Worm (Caenorhabditis elegans) whole organism, young adult: Measurements from ENCODE around the gene srd-28.

ENCODE experiments used
- B0261.1 ChIP-seq: sonication (generic microtip); optimal IDR thresholded peaks from 2 replicates; lab custom pipeline; 2016; ENCODE audit warnings: mild to moderate bottlenecking, missing genetic modification characterization, moderate library complexity, missing compliant biosample characterization
- C06A6.2 ChIP-seq: fragments of 200-800 bp; sonication (Bioruptor generic); conservative IDR thresholded peaks from 2 replicates; pipeline ENCODE4 v1.3.6; 2022; ENCODE audit warnings: missing genetic modification characterization, missing compliant biosample characterization
- F39B2.1 ChIP-seq: fragments of 200-800 bp; sonication (Bioruptor generic); IDR thresholded peaks from 2 replicates; pipeline ENCODE4 v1.3.6; 2022; ENCODE audit warnings: missing genetic modification reagents, missing genetic modification characterization, missing compliant biosample characterization
- F52B5.7 ChIP-seq: sonication (generic microtip); optimal IDR thresholded peaks from 2 replicates; lab custom pipeline; 2016; ENCODE audit warnings: mild to moderate bottlenecking, missing genetic modification characterization, missing compliant biosample characterization
- Y53F4B.3 ChIP-seq: fragments of 200-800 bp; sonication (Bioruptor generic); IDR thresholded peaks from 2 replicates; pipeline ENCODE4 v1.3.6; 2022; ENCODE audit warnings: missing genetic modification reagents, missing genetic modification characterization, missing compliant biosample characterization
- Y67H2A.10 ChIP-seq: fragments of 200-800 bp; sonication (Bioruptor generic); conservative IDR thresholded peaks from 2 replicates; pipeline ENCODE4 v1.3.6; 2022; ENCODE audit warnings: missing genetic modification reagents, missing genetic modification characterization, missing compliant biosample characterization
- attf-3 ChIP-seq: fragments of 200-800 bp; sonication (Bioruptor generic); conservative IDR thresholded peaks from 2 replicates; pipeline ENCODE4 v1.3.6; 2022; ENCODE audit warnings: missing genetic modification reagents, missing genetic modification characterization, missing compliant biosample characterization
- attf-6 ChIP-seq: fragments of 200-800 bp; sonication (Bioruptor generic); IDR thresholded peaks from 2 replicates; pipeline ENCODE4 v1.3.6; 2022; ENCODE audit warnings: missing genetic modification reagents, missing genetic modification characterization, missing compliant biosample characterization
- bed-1 ChIP-seq: fragments of 200-800 bp; sonication (Bioruptor generic); IDR thresholded peaks from 2 replicates; pipeline ENCODE4 v1.3.6; 2022; ENCODE audit warnings: missing genetic modification reagents, missing genetic modification characterization, missing compliant biosample characterization
- cebp-1 ChIP-seq, 2 experiments: fragments of 200-800 bp in 1 of 2; sonication (Bioruptor generic) in 1 of 2; sonication (generic microtip) in 1 of 2; IDR thresholded peaks in 1 of 2; optimal IDR thresholded peaks in 1 of 2; 2 replicates each; pipeline versions ENCODE4 v1.3.6 to Lab custom; 2017 to 2022; ENCODE audit warnings: missing compliant biosample characterization in 2 of 2, missing genetic modification characterization in 2 of 2, mild to moderate bottlenecking in 1 of 2, missing genetic modification reagents in 1 of 2, moderate library complexity in 1 of 2
- ceh-100 ChIP-seq: fragments of 200-800 bp; sonication (Bioruptor generic); IDR thresholded peaks from 2 replicates; pipeline ENCODE4 v1.3.6; 2022; ENCODE audit warnings: missing genetic modification reagents, missing genetic modification characterization, missing compliant biosample characterization
- ceh-27 ChIP-seq: fragments of 200-800 bp; sonication (Bioruptor generic); optimal IDR thresholded peaks from 2 replicates; lab custom pipeline; 2018; ENCODE audit warnings: mild to moderate bottlenecking, missing genetic modification characterization, moderate library complexity, missing compliant biosample characterization
- die-1 ChIP-seq: sonication (generic microtip); optimal IDR thresholded peaks from 2 replicates; lab custom pipeline; 2016; ENCODE audit warnings: missing genotype, mild to moderate bottlenecking, missing genetic modification characterization, missing compliant biosample characterization
- egl-18 ChIP-seq: fragments of 200-800 bp; sonication (Bioruptor generic); IDR thresholded peaks from 2 replicates; pipeline ENCODE4 v1.3.6; 2022; ENCODE audit warnings: missing genetic modification reagents, missing genetic modification characterization, missing compliant biosample characterization
- ekl-4 ChIP-seq: fragments of 200-800 bp; sonication (Bioruptor generic); IDR thresholded peaks from 2 replicates; pipeline ENCODE4 v1.3.6; 2022; ENCODE audit warnings: missing genetic modification reagents, missing genetic modification characterization, missing compliant biosample characterization
- him-1 ChIP-seq: sonication (generic microtip); optimal IDR thresholded peaks from 2 replicates; lab custom pipeline; 2016; ENCODE audit warnings: missing genotype, missing genetic modification reagents, missing genetic modification characterization, missing compliant biosample characterization
- hrde-1 ChIP-seq: sonication (generic microtip); optimal IDR thresholded peaks from 2 replicates; lab custom pipeline; 2016; ENCODE audit warnings: missing genetic modification characterization, mild to moderate bottlenecking, missing compliant biosample characterization, moderate library complexity, missing genotype, missing genetic modification reagents, borderline replicate concordance
- hsf-1 ChIP-seq: fragments of 200-800 bp; sonication (Bioruptor generic); IDR thresholded peaks from 2 replicates; pipeline ENCODE4 v1.3.6; 2022; ENCODE audit warnings: missing genetic modification reagents, missing genetic modification characterization, missing compliant biosample characterization
- lin-54 ChIP-seq: fragments of 200-800 bp; sonication (Bioruptor generic); optimal IDR thresholded peaks from 2 replicates; lab custom pipeline; 2018; ENCODE audit warnings: mild to moderate bottlenecking, missing genetic modification characterization, missing compliant biosample characterization
- madf-10 ChIP-seq: sonication (generic microtip); optimal IDR thresholded peaks from 2 replicates; lab custom pipeline; 2016; ENCODE audit warnings: mild to moderate bottlenecking, missing genetic modification characterization, missing compliant biosample characterization
- madf-8 ChIP-seq: fragments of 200-800 bp; sonication (Bioruptor generic); conservative IDR thresholded peaks from 2 replicates; pipeline ENCODE4 v1.3.6; 2022; ENCODE audit warnings: missing genetic modification reagents, missing genetic modification characterization, missing compliant biosample characterization
- nhr-179 ChIP-seq: sonication (generic microtip); optimal IDR thresholded peaks from 2 replicates; lab custom pipeline; 2016; ENCODE audit warnings: mild to moderate bottlenecking, missing genetic modification characterization, missing compliant biosample characterization
- nhr-27 ChIP-seq: fragments of 200-800 bp; sonication (Bioruptor generic); optimal IDR thresholded peaks from 2 replicates; lab custom pipeline; 2018; ENCODE audit warnings: mild to moderate bottlenecking, missing genetic modification characterization, moderate library complexity, missing compliant biosample characterization
- nhr-80 ChIP-seq: sonication (generic microtip); optimal IDR thresholded peaks from 2 replicates; lab custom pipeline; 2016; ENCODE audit warnings: missing genetic modification characterization, missing compliant biosample characterization
- snpc-1.1 ChIP-seq: sonication (generic microtip); optimal IDR thresholded peaks from 2 replicates; lab custom pipeline; 2017; ENCODE audit warnings: missing genetic modification characterization, mild to moderate bottlenecking, missing compliant biosample characterization, antibody characterized with exemption, moderate library complexity, missing genotype, missing genetic modification reagents; ENCODE audit not compliant: insufficient read depth
- snpc-3.4 ChIP-seq: sonication (generic microtip); optimal IDR thresholded peaks from 2 replicates; lab custom pipeline; 2017; ENCODE audit warnings: missing genetic modification characterization, mild to moderate bottlenecking, missing compliant biosample characterization, antibody characterized with exemption, moderate library complexity, missing genotype, missing genetic modification reagents
- snpc-4 ChIP-seq, 5 experiments: fragments of 150-350 bp in 1 of 5; sonication (generic microtip) in 4 of 5; optimal IDR thresholded peaks; 2 replicates each; lab custom pipeline; 2014 to 2018; ENCODE audit warnings: missing genetic modification characterization in 5 of 5, missing biosample characterization in 3 of 5, antibody characterized with exemption in 2 of 5, mild to moderate bottlenecking in 2 of 5, missing compliant biosample characterization in 2 of 5, missing genotype in 2 of 5, moderate library complexity in 2 of 5, missing genetic modification reagents in 1 of 5
- somi-1 ChIP-seq: fragments of 200-800 bp; sonication (Bioruptor generic); optimal IDR thresholded peaks from 2 replicates; lab custom pipeline; 2018; ENCODE audit warnings: mild to moderate bottlenecking, missing genetic modification characterization, missing compliant biosample characterization
- unc-130 ChIP-seq: sonication (generic microtip); optimal IDR thresholded peaks from 2 replicates; lab custom pipeline; 2016; ENCODE audit warnings: missing genetic modification reagents, missing genetic modification characterization, missing compliant biosample characterization
- xnd-1 ChIP-seq: sonication (generic microtip); optimal IDR thresholded peaks from 2 replicates; lab custom pipeline; 2016; ENCODE audit warnings: missing genotype, missing genetic modification reagents, missing genetic modification characterization, missing compliant biosample characterization
- ztf-22 ChIP-seq: fragments of 200-800 bp; sonication (Bioruptor generic); optimal IDR thresholded peaks from 2 replicates; lab custom pipeline; 2018; ENCODE audit warnings: mild to moderate bottlenecking, missing genetic modification characterization, moderate library complexity, missing compliant biosample characterization
- ztf-25 ChIP-seq: fragments of 200-800 bp; sonication (Bioruptor generic); IDR thresholded peaks from 2 replicates; pipeline ENCODE4 v1.3.6; 2022; ENCODE audit warnings: missing genetic modification reagents, missing genetic modification characterization, missing compliant biosample characterization
- ztf-26 ChIP-seq: sonication (generic microtip); optimal IDR thresholded peaks from 2 replicates; lab custom pipeline; 2017; ENCODE audit warnings: missing genetic modification characterization, missing compliant biosample characterization
- ztf-3 ChIP-seq: fragments of 200-800 bp; sonication (Bioruptor generic); optimal IDR thresholded peaks from 2 replicates; lab custom pipeline; 2018; ENCODE audit warnings: mild to moderate bottlenecking, missing genetic modification characterization, missing compliant biosample characterization

The srd-28 gene

ce11 chrV:15265814-15266213 lies 15.4 kb downstream of the srd-28 start, which contains the start of gene M01B2.13:
Gene M01B2.13 (minus strand): TSS chrV:15265914.
- TF ChIP-seq nhr-80, result no peak
- no peak for TF ChIP-seq ztf-3
- TF ChIP-seq somi-1 (GFP tag; lab: Kevin White, UChicago), result no peak
- no peak for TF ChIP-seq Y53F4B.3 (GFP tag; lab: Robert Waterston, UW)
- TF ChIP-seq cebp-1 (GFP tag; IDR thresholded peaks at IDR 0.05; lab: Robert Waterston, UW), result no peak
- TF ChIP-seq cebp-1 (tag; optimal IDR thresholded peaks at IDR 0.05; lab: Kevin White, UChicago), result no peak
- no peak for TF ChIP-seq ekl-4 (GFP tag; lab: Robert Waterston, UW)
- no peak for TF ChIP-seq egl-18 (GFP tag; lab: Robert Waterston, UW)
- no peak for TF ChIP-seq C06A6.2 (GFP tag; lab: Robert Waterston, UW)
- no peak for TF ChIP-seq madf-8
- no peak for TF ChIP-seq attf-3 (GFP tag; lab: Robert Waterston, UW)
- TF ChIP-seq F52B5.7, result no peak
- TF ChIP-seq hsf-1 (GFP tag; lab: Robert Waterston, UW), result no peak
- no peak for TF ChIP-seq madf-10 (tag; lab: Kevin White, UChicago)
- no peak for TF ChIP-seq bed-1 (GFP tag; lab: Robert Waterston, UW)
- no peak for TF ChIP-seq snpc-4 (GFP tag; optimal IDR thresholded peaks at IDR 0.05; lab: Kevin White, UChicago)
- no peak for TF ChIP-seq snpc-4 (tag; optimal IDR thresholded peaks at IDR 0.05; lab: Kevin White, UChicago)
- no peak for TF ChIP-seq F39B2.1 (GFP tag; lab: Robert Waterston, UW)
- no peak for TF ChIP-seq snpc-3.4 (tag; lab: Kevin White, UChicago)
- TF ChIP-seq unc-130, result no peak
- TF ChIP-seq, all 124 proteins: peak for 0

ce11 chrV:15267405-15267804 lies 17.0 kb downstream of the srd-28 start, which contains the start of gene T10H4.13:
Gene T10H4.13 (minus strand): TSS chrV:15267505.
- no peak for TF ChIP-seq ceh-100 (GFP tag; lab: Robert Waterston, UW)
- no peak for TF ChIP-seq attf-6 (GFP tag; lab: Robert Waterston, UW)

ce11 chrV:15268302-15268701 lies 17.9 kb downstream of the srd-28 start, which contains the start of gene srw-22:
Gene srw-22 (plus strand): TSS chrV:15268602.
- no peak for TF ChIP-seq hrde-1
- TF ChIP-seq egl-18 (GFP tag; lab: Robert Waterston, UW), result no peak
- no peak for TF ChIP-seq Y67H2A.10 (GFP tag; lab: Robert Waterston, UW)
- TF ChIP-seq B0261.1, result no peak
- no peak for TF ChIP-seq cebp-1 (GFP tag; IDR thresholded peaks at IDR 0.05; lab: Robert Waterston, UW)
- TF ChIP-seq cebp-1 (tag; optimal IDR thresholded peaks at IDR 0.05; lab: Kevin White, UChicago), result no peak
- TF ChIP-seq lin-54, result no peak
- TF ChIP-seq ztf-25 (GFP tag; lab: Robert Waterston, UW), result no peak
- no peak for TF ChIP-seq nhr-27
- no peak for TF ChIP-seq snpc-1.1 (tag; lab: Kevin White, UChicago)
- no peak for TF ChIP-seq ceh-27 (GFP tag; lab: Kevin White, UChicago)
- no peak for TF ChIP-seq ztf-22 (GFP tag; lab: Kevin White, UChicago)
- TF ChIP-seq him-1 (tag; lab: Kevin White, UChicago), result no peak
- no peak for TF ChIP-seq die-1 (tag; lab: Kevin White, UChicago)
- no peak for TF ChIP-seq nhr-179 (tag; lab: Kevin White, UChicago)
- no peak for TF ChIP-seq bed-1 (GFP tag; lab: Robert Waterston, UW)
- no peak for TF ChIP-seq xnd-1
- no peak for TF ChIP-seq ztf-26 (tag; lab: Kevin White, UChicago)
